Worm (Caenorhabditis elegans) whole organism, early embryonic: Measurements from ENCODE around the gene C17E7.9.

Experiments
- B0310.2 ChIP-seq: sonication (generic microtip); optimal IDR thresholded peaks from 2 replicates; lab custom pipeline; 2016; ENCODE audit warnings: mild to moderate bottlenecking, missing genetic modification characterization, missing compliant biosample characterization
- F13C5.2 ChIP-seq: sonication (generic microtip); optimal IDR thresholded peaks from 2 replicates; lab custom pipeline; 2017; ENCODE audit warnings: mild to moderate bottlenecking, missing genetic modification characterization, inconsistent platforms, missing compliant biosample characterization
- ama-1 ChIP-seq: fragments of 150-350 bp; optimal IDR thresholded peaks from 2 replicates; lab custom pipeline; 2014
- ceh-13 ChIP-seq: fragments of 200-800 bp; sonication (Bioruptor generic); optimal IDR thresholded peaks from 2 replicates; lab custom pipeline; 2018; ENCODE audit warnings: mild to moderate bottlenecking, missing genetic modification characterization, missing compliant biosample characterization
- ceh-36 ChIP-seq: sonication (generic microtip); optimal IDR thresholded peaks from 2 replicates; lab custom pipeline; 2016; ENCODE audit warnings: missing genetic modification characterization, inconsistent platforms, missing compliant biosample characterization
- flt-1 ChIP-seq: fragments of 200-800 bp; sonication (Bioruptor generic); IDR thresholded peaks from 2 replicates; pipeline ENCODE4 v1.3.6; 2022; ENCODE audit warnings: missing genetic modification characterization, missing compliant biosample characterization
- hmbx-1 ChIP-seq: sonication (generic microtip); optimal IDR thresholded peaks from 2 replicates; lab custom pipeline; 2016; ENCODE audit warnings: mild to moderate bottlenecking, missing genetic modification characterization, missing compliant biosample characterization
- scrt-1 ChIP-seq: fragments of 200-800 bp; sonication (Bioruptor generic); IDR thresholded peaks from 2 replicates; pipeline ENCODE4 v1.3.6; 2022; ENCODE audit warnings: missing genetic modification characterization, missing compliant biosample characterization
- sea-1 ChIP-seq: fragments of 200-800 bp; sonication (Bioruptor generic); conservative IDR thresholded peaks from 2 replicates; pipeline ENCODE4 v1.3.6; 2022; ENCODE audit warnings: missing genetic modification characterization, missing compliant biosample characterization
- tbx-11 ChIP-seq: fragments of 200-800 bp; sonication (Bioruptor generic); IDR thresholded peaks from 2 replicates; pipeline ENCODE4 v1.3.6; 2022; ENCODE audit warnings: missing genetic modification characterization, missing compliant biosample characterization

ce11 chrV:3860123-3860522 lies 30.5 kb downstream of the C17E7.9 start, which contains the start of gene nhr-189:
- no peak for TF ChIP-seq hmbx-1 (tag; lab: Kevin White, UChicago)
- no peak for TF ChIP-seq B0310.2
- no peak for TF ChIP-seq ceh-13 (GFP tag; lab: Kevin White, UChicago)
- TF ChIP-seq ama-1 (lab: Kevin White, UChicago) = no peak
- no peak for TF ChIP-seq ceh-36 (tag; lab: Kevin White, UChicago)
- TF ChIP-seq tbx-11 (GFP tag; lab: Robert Waterston, UW) = no peak
- no peak for TF ChIP-seq flt-1
- TF ChIP-seq sea-1 (GFP tag; lab: Robert Waterston, UW) = no peak
- TF ChIP-seq F13C5.2 (tag; lab: Kevin White, UChicago) = no peak
- no peak for TF ChIP-seq scrt-1 (GFP tag; lab: Robert Waterston, UW)
